Fruit fly (Drosophila melanogaster): ENCODE results near the gene CG6738.
A peak's percentile ranks its signal among the peaks of the same experiment; 100 is the strongest.

Gene CG6738

dm6 chr3R:23099233-23099632, at the start of gene CG6738:
Gene CG6738, plus strand, starts transcription at chr3R:23099533.
- TF ChIP-seq CG8159 (tag; optimal IDR thresholded peaks at IDR 0.05) (no peak), rn (GFP tag; IDR thresholded peaks at IDR 0.05) (no peak), Ets98B (GFP tag; IDR thresholded peaks at IDR 0.05) (no peak)

dm6 chr3R:23051639-23052125, 47.7 kb upstream of the CG6738 start, which contains the start of gene Gr94a:
Gene Gr94a, plus strand, starts transcription at chr3R:23051689.
- no peak for TF ChIP-seq CG8159 (tag; optimal IDR thresholded peaks at IDR 0.05)
- no peak for TF ChIP-seq CG14655 (GFP tag; optimal IDR thresholded peaks at IDR 0.05)
- TF ChIP-seq CG32121 (GFP tag; IDR thresholded peaks at IDR 0.05) = no peak
- no peak for TF ChIP-seq Ets98B (GFP tag; IDR thresholded peaks at IDR 0.05)
- no peak for TF ChIP-seq CG8301 (tag; optimal IDR thresholded peaks at IDR 0.05)
- no peak for TF ChIP-seq Snoo (tag; optimal IDR thresholded peaks at IDR 0.05)
- TF ChIP-seq Pif1B (GFP tag; optimal IDR thresholded peaks at IDR 0.05) = no peak
- no peak for TF ChIP-seq EcR (GFP tag; optimal IDR thresholded peaks at IDR 0.05)
- no peak for TF ChIP-seq D1 (tag; optimal IDR thresholded peaks at IDR 0.05)
- no peak for TF ChIP-seq CG13204 (GFP tag; optimal IDR thresholded peaks at IDR 0.05)
- no peak for TF ChIP-seq CG34367 (tag; optimal IDR thresholded peaks at IDR 0.05)
- TF ChIP-seq CG15710 (tag; optimal IDR thresholded peaks at IDR 0.05) = no peak

- no peak for TF ChIP-seq gl (tag; optimal IDR thresholded peaks at IDR 0.05)
Observed at dm6 chr3R:23053135-23053730, 46.1 kb upstream of the CG6738 start.

dm6 chr3R:23053936-23054335, 45.4 kb upstream of the CG6738 start, which contains the start of gene p53:
Gene p53, minus strand, starts transcription at chr3R:23054082.
- TF ChIP-seq Ets98B (GFP tag; IDR thresholded peaks at IDR 0.05) (peak; percentile 42), fd96Ca (GFP tag; IDR thresholded peaks at IDR 0.05) (0 out of 3 replicates have a peak, but pooled peaks have one; percentile 20), CG34367 (tag; optimal IDR thresholded peaks at IDR 0.05) (peak; percentile 20), CG17806 (tag; optimal IDR thresholded peaks at IDR 0.05) (peak; percentile 56), CG15710 (tag; optimal IDR thresholded peaks at IDR 0.05) (peak; percentile 38), EcR (GFP tag; optimal IDR thresholded peaks at IDR 0.05) (no peak), Pif1A (GFP tag; optimal IDR thresholded peaks at IDR 0.05) (no peak), CG8159 (tag; optimal IDR thresholded peaks at IDR 0.05) (no peak), Snoo (tag; optimal IDR thresholded peaks at IDR 0.05) (peak; percentile 71), CG9948 (tag; optimal IDR thresholded peaks at IDR 0.05) (no peak), CG14655 (GFP tag; optimal IDR thresholded peaks at IDR 0.05) (no peak), rn (GFP tag; IDR thresholded peaks at IDR 0.05) (no peak), CG10348 (GFP tag; IDR thresholded peaks at IDR 0.05) (no peak), gl (tag; optimal IDR thresholded peaks at IDR 0.05) (peak; percentile 11), CG4496 (GFP tag; IDR thresholded peaks at IDR 0.05) (peak; percentile 83), Pif1B (GFP tag; optimal IDR thresholded peaks at IDR 0.05) (no peak), CG32121 (GFP tag; IDR thresholded peaks at IDR 0.05) (peak; percentile 28; the same call in 1 of the 2 replicates)

- TF ChIP-seq CG10348 (GFP tag; IDR thresholded peaks at IDR 0.05) = no peak
- no peak for TF ChIP-seq D1 (tag; optimal IDR thresholded peaks at IDR 0.05)
- no peak for TF ChIP-seq Pif1A (GFP tag; optimal IDR thresholded peaks at IDR 0.05)
- TF ChIP-seq CG13204 (GFP tag; optimal IDR thresholded peaks at IDR 0.05) = no peak
- no peak for TF ChIP-seq EcR (GFP tag; optimal IDR thresholded peaks at IDR 0.05)
- TF ChIP-seq Ets98B (GFP tag; IDR thresholded peaks at IDR 0.05) = no peak
- TF ChIP-seq CG34367 (tag; optimal IDR thresholded peaks at IDR 0.05) = no peak
- no peak for TF ChIP-seq CG12605 (GFP tag; IDR thresholded peaks at IDR 0.05)
- no peak for TF ChIP-seq fd96Ca (GFP tag; IDR thresholded peaks at IDR 0.05)
- TF ChIP-seq CG15710 (tag; optimal IDR thresholded peaks at IDR 0.05) = no peak
- no peak for TF ChIP-seq gl (tag; optimal IDR thresholded peaks at IDR 0.05)
- no peak for TF ChIP-seq CG8301 (tag; optimal IDR thresholded peaks at IDR 0.05)
- TF ChIP-seq CG8159 (tag; optimal IDR thresholded peaks at IDR 0.05) = no peak
- no peak for TF ChIP-seq CG14655 (GFP tag; optimal IDR thresholded peaks at IDR 0.05)
- TF ChIP-seq CG17806 (tag; optimal IDR thresholded peaks at IDR 0.05) = no peak
- no peak for TF ChIP-seq rn (GFP tag; IDR thresholded peaks at IDR 0.05)
- no peak for TF ChIP-seq CG32121 (GFP tag; IDR thresholded peaks at IDR 0.05)
Observed at dm6 chr3R:23056113-23056512, 43.2 kb upstream of the CG6738 start.

- no peak for TF ChIP-seq EcR (GFP tag; optimal IDR thresholded peaks at IDR 0.05)
- TF ChIP-seq Pif1A (GFP tag; optimal IDR thresholded peaks at IDR 0.05) = no peak
- TF ChIP-seq CG15710 (tag; optimal IDR thresholded peaks at IDR 0.05) = no peak
- TF ChIP-seq gl (tag; optimal IDR thresholded peaks at IDR 0.05) = no peak
Observed at dm6 chr3R:23056753-23057152, 42.6 kb upstream of the CG6738 start.

- TF ChIP-seq CG12605 (GFP tag; IDR thresholded peaks at IDR 0.05) (no peak), CG32121 (GFP tag; IDR thresholded peaks at IDR 0.05) (no peak), gl (tag; optimal IDR thresholded peaks at IDR 0.05) (no peak), CG8159 (tag; optimal IDR thresholded peaks at IDR 0.05) (no peak)
Observed at dm6 chr3R:23057390-23057789, 41.9 kb upstream of the CG6738 start.
